Fruit fly (Drosophila melanogaster) whole organism: ENCODE measurements around the gene EloB.

Source experiments
- CG8478 ChIP-seq: fragments of >200 bp; optimal IDR thresholded peaks from 2 replicates; lab custom pipeline; 2018; ENCODE audit warnings: inconsistent platforms
- Dll ChIP-seq: fragments of >200 bp; optimal IDR thresholded peaks from 2 replicates; lab custom pipeline; 2017
- EcR ChIP-seq, 2 experiments: fragments of >200 bp; optimal IDR thresholded peaks; 2 replicates each; lab custom pipeline; 2017; ENCODE audit warnings: missing biosample characterization in 2 of 2, missing genetic modification characterization in 2 of 2, missing genetic modification reagents in 2 of 2
- pan ChIP-seq: fragments of >200 bp; optimal IDR thresholded peaks from 2 replicates; lab custom pipeline; 2017
- psq ChIP-seq: fragments of >200 bp; optimal IDR thresholded peaks from 2 replicates; lab custom pipeline; 2017
- usp ChIP-seq: fragments of >200 bp; optimal IDR thresholded peaks from 2 replicates; lab custom pipeline; 2017; ENCODE audit warnings: missing biosample characterization, missing genetic modification characterization, mixed read lengths

The EloB gene

dm6 chr3R:20588480-20588785 lies 8.8 kb upstream of the EloB start, which contains the start of gene Srp72:
TSS of gene Srp72 (plus strand) at chr3R:20588711.
- TF ChIP-seq usp (GFP tag; lab: Kevin White, UChicago) (no peak), pan (lab: Kevin White, UChicago) (no peak), Dll (lab: Kevin White, UChicago) (no peak), CG8478 (no peak), psq (lab: Kevin White, UChicago) (no peak), EcR (GFP tag; optimal IDR thresholded peaks at IDR 0.05; lab: Kevin White, UChicago) (no peak)

DNA sequence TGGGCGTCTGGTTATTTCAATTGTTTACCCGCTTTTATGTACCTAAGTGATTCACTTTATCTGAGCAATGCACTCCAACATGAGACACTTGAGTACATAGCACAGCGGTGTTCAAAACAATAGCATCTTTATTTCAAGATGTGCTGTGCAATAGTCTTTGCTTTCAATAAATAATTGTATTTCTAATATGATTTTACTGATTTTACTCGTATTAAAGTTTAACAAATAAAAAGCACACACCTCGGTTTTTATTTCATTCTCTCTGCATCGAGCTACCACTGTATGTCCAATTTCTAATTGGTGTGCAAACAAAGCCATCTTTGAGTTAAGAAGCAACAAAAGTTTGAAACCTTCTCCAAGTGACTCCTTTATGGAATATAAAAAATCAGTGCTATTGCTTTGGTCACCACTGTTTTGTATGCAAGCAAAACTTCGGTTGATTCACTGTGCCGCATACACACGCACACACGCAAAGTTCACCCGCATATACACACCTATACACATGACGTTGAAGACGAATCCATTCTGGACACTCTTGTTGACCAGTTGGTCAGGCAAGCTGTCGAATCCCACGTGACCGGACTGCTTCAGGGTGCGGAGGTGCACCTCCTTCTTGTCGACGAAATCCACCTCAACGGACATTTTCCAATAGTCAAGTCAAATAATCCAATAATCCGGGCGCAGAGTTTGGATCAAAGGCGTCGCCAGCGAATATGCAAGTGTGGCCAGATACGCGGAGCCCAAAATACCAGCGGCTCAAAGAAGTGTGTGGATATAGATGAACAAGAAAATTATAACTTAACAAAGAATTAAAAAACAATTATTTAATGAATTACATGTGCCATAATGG lies 8.2 kb upstream of the EloB start, which contains the start of gene Septin2:
TSS of gene Septin2 (minus strand) at position 727 of the 850 bp plus-strand sequence.
- TF ChIP-seq usp (GFP tag; lab: Kevin White, UChicago) = no peak
- TF ChIP-seq Dll (lab: Kevin White, UChicago) = no peak
- no peak for TF ChIP-seq psq (lab: Kevin White, UChicago)
- no peak for TF ChIP-seq EcR (GFP tag; optimal IDR thresholded peaks at IDR 0.05; lab: Kevin White, UChicago)

DNA sequence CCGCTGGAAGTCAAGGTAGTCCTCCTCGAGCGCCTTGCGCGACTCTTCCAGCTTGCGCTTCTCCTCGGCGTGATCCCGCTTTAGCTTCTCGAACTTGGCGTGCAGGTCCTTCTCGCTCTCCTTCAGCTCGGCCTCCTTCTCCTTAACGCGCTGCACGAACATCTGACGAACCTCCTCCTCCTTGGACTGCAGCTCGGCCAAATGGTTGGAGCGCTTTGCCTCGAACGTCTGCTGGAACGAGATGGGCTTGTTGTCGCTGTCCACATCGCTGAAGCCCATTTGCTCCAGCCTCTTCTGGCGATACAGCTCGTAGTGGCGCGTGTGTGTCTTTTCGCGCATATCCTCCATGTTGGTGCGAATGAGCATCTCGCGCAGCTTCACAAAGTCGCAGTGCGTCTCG lies 6.8 kb upstream of the EloB start:
- TF ChIP-seq CG8478 = no peak
- TF ChIP-seq pan (lab: Kevin White, UChicago) = no peak
- TF ChIP-seq EcR (GFP tag; optimal IDR thresholded peaks at IDR 0.05; lab: Kevin White, UChicago) = no peak
- no peak for TF ChIP-seq Dll (lab: Kevin White, UChicago)
- no peak for TF ChIP-seq psq (lab: Kevin White, UChicago)
- TF ChIP-seq usp (GFP tag; lab: Kevin White, UChicago) = no peak

dm6 chr3R:20585566-20585965 lies 5.9 kb upstream of the EloB start, which contains the start of gene CG16953:
TSS of gene CG16953 (minus strand) at chr3R:20585833.
- TF ChIP-seq usp (GFP tag; lab: Kevin White, UChicago) = no peak

dm6 chr3R:20581376-20581775 lies 1.7 kb upstream of the EloB start, which contains the start of gene CG34008:
TSS of gene CG34008 (minus strand) at chr3R:20581522.
- no peak for TF ChIP-seq usp (GFP tag; lab: Kevin White, UChicago)
- TF ChIP-seq Dll (lab: Kevin White, UChicago) = no peak
- TF ChIP-seq pan (lab: Kevin White, UChicago) = no peak
- TF ChIP-seq CG8478 = no peak
- no peak for TF ChIP-seq psq (lab: Kevin White, UChicago)
- TF ChIP-seq EcR (GFP tag; optimal IDR thresholded peaks at IDR 0.05; lab: Kevin White, UChicago) = no peak

DNA sequence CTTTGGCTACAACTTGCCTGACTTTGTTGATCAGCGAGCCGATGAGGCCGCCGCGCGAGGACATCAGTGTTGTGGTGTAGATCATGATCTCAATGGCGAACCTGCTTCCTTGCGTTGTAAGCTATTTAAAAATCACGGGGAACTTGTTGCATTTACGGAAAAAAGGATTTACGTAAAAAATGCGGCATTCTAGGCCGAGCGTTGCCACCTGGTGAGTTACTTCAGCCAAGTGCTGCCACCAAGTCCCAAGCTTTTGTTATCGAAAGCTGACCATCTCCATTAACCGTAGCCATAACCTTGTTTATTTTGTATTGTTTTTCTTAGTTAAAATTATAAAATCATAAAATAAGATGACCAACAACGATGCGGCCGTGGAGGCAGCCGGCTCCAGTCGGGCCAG lies 2.9 kb downstream of the EloB start, which contains the start of the genes TFAM and CG5412:
TSS of gene TFAM (minus strand) at position 222 of the 400 bp plus-strand sequence.
TSS of gene CG5412 (plus strand) at position 265 of the 400 bp plus-strand sequence.
- no peak for TF ChIP-seq psq (lab: Kevin White, UChicago)
- TF ChIP-seq pan (lab: Kevin White, UChicago) = no peak
- TF ChIP-seq CG8478 = no peak
- no peak for TF ChIP-seq Dll (lab: Kevin White, UChicago)
- no peak for TF ChIP-seq usp (GFP tag; lab: Kevin White, UChicago)
- no peak for TF ChIP-seq EcR (GFP tag; optimal IDR thresholded peaks at IDR 0.05; lab: Kevin White, UChicago)

dm6 chr3R:20574535-20574980 lies 5.1 kb downstream of the EloB start:
- TF ChIP-seq CG8478 (no peak), Dll (lab: Kevin White, UChicago) (no peak), EcR (GFP tag; optimal IDR thresholded peaks at IDR 0.05; lab: Kevin White, UChicago) (no peak), pan (lab: Kevin White, UChicago) (no peak), usp (GFP tag; lab: Kevin White, UChicago) (no peak), psq (lab: Kevin White, UChicago) (no peak)

dm6 chr3R:20573326-20573725 lies 6.3 kb downstream of the EloB start:
- TF ChIP-seq usp (GFP tag; lab: Kevin White, UChicago) (no peak), Dll (lab: Kevin White, UChicago) (no peak), CG8478 (no peak), pan (lab: Kevin White, UChicago) (no peak), psq (lab: Kevin White, UChicago) (no peak), EcR (GFP tag; optimal IDR thresholded peaks at IDR 0.05; lab: Kevin White, UChicago) (no peak)

DNA sequence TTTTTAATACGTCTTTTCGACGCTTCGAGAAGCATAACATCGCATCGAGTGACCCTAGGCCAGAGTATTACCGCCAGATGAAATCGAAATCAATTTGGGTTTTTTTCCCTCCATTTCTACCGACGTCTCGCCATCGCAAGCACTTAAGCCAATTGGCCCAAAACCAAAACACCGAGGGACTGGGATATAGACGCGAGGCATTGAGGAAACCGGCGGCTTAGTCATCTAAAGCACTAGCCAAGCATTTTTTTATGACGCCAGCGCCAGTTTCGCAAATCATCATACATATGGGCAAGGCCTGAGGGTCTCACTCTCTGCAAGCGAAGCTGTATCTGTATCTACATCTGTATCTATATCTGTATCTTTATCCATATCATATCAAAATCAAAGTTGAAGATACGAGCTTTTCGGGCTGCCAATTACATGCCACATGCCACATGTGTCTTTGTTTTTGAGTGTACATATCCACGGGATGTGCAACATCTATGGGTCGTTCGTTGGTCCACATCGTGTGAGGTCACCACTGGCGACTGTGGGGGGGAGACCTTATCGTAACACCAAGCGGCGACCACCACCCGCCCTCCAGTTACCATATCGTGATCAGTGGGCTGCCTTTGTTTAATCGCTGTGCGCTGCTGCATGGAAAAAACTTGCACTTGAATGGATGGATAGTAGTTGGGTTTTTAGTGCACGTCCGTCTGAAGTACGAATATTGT lies 12.0 kb downstream of the EloB start:
- no peak for TF ChIP-seq pan (lab: Kevin White, UChicago)

DNA sequence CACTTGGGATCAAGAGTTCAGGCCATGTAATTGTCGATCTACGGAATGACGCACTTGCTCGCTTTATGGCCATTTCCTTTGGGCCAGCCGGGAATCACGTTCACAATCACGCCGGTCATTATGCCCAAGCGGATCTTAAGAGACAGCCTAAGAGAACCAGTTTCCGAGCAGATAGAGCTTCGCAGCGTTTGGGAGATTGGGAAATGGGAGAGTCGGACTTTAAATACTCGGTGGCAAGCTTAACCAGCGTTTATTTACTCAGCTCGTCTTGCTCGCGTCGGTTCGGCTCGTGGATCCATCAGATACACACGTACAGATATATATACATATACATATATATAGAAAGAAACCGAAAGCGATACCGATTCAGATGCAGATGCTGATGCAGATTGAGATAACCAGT lies 14.1 kb downstream of the EloB start:
- no peak for TF ChIP-seq EcR (GFP tag; optimal IDR thresholded peaks at IDR 0.05; lab: Kevin White, UChicago)
- TF ChIP-seq Dll (lab: Kevin White, UChicago) = peak; percentile 20

- TF ChIP-seq pan (lab: Kevin White, UChicago) (no peak), psq (lab: Kevin White, UChicago) (no peak), usp (GFP tag; lab: Kevin White, UChicago) (no peak), EcR (GFP tag; optimal IDR thresholded peaks at IDR 0.05; lab: Kevin White, UChicago) (no peak), Dll (lab: Kevin White, UChicago) (no peak), CG8478 (no peak)
These were observed 15.7 kb downstream of the EloB start, which contains the start of gene CG10877 for dm6 chr3R:20563830-20564421. TSS of gene CG10877 (minus strand) at chr3R:20564067.
